Fruit fly (Drosophila melanogaster) whole organism, prepupa: Measurements from ENCODE around the gene Fntb.

Source experiments
- CG10631 ChIP-seq: fragments of 200-800 bp; sonication (Bioruptor generic); optimal IDR thresholded peaks from 2 replicates; lab custom pipeline; 2016; ENCODE audit warnings: missing biosample characterization, missing genetic modification characterization
- CG10669 ChIP-seq: fragments of 200-800 bp; sonication (Bioruptor generic); optimal IDR thresholded peaks from 3 replicates; lab custom pipeline; 2018; ENCODE audit warnings: missing biosample characterization, mild to moderate bottlenecking, missing genetic modification characterization, moderate library complexity
- CG11294 ChIP-seq: fragments of 200-800 bp; sonication (Bioruptor generic); IDR thresholded peaks from 2 replicates; pipeline ENCODE4 v1.3.6; 2022; ENCODE audit warnings: missing biosample characterization, missing genetic modification characterization
- CG11762 ChIP-seq: fragments of 200-800 bp; sonication (Bioruptor generic); optimal IDR thresholded peaks from 3 replicates; lab custom pipeline; 2016; ENCODE audit warnings: missing biosample characterization, missing genetic modification characterization; ENCODE audit not compliant: insufficient read depth
- CG11902 ChIP-seq: fragments of 200-800 bp; sonication (Bioruptor generic); optimal IDR thresholded peaks from 3 replicates; lab custom pipeline; 2016; ENCODE audit warnings: missing biosample characterization, missing genetic modification characterization
- CG15336 ChIP-seq: fragments of 200-800 bp; sonication (Bioruptor generic); IDR thresholded peaks from 2 replicates; pipeline ENCODE4 v1.3.6; 2022; ENCODE audit warnings: missing biosample characterization, missing genetic modification characterization
- CG1621 ChIP-seq: fragments of 200-800 bp; sonication (Bioruptor generic); optimal IDR thresholded peaks from 3 replicates; lab custom pipeline; 2018; ENCODE audit warnings: missing biosample characterization, mild to moderate bottlenecking, missing genetic modification characterization
- CG16779 ChIP-seq: fragments of 200-800 bp; sonication (Bioruptor generic); optimal IDR thresholded peaks from 3 replicates; lab custom pipeline; 2017; ENCODE audit warnings: missing biosample characterization, mild to moderate bottlenecking, missing genetic modification characterization
- CG3032 ChIP-seq: fragments of 200-800 bp; optimal IDR thresholded peaks from 2 replicates; lab custom pipeline; 2019; ENCODE audit warnings: missing biosample characterization, mild to moderate bottlenecking, missing genetic modification characterization, moderate library complexity
- CG31627 ChIP-seq: fragments of 200-800 bp; sonication (Bioruptor generic); optimal IDR thresholded peaks from 3 replicates; lab custom pipeline; 2016; ENCODE audit warnings: missing biosample characterization, missing genetic modification characterization
- CG32006 ChIP-seq: fragments of 200-800 bp; sonication (Bioruptor generic); optimal IDR thresholded peaks from 3 replicates; lab custom pipeline; 2017; ENCODE audit warnings: missing biosample characterization, mild to moderate bottlenecking, missing genetic modification characterization
- CG3919 ChIP-seq: fragments of 200-800 bp; sonication (Bioruptor generic); optimal IDR thresholded peaks from 3 replicates; lab custom pipeline; 2016; ENCODE audit warnings: missing biosample characterization, missing genetic modification characterization
- CG4318 ChIP-seq: fragments of 200-800 bp; sonication (Bioruptor generic); optimal IDR thresholded peaks from 3 replicates; lab custom pipeline; 2017; ENCODE audit warnings: missing biosample characterization, mild to moderate bottlenecking, missing genetic modification characterization
- CG6276 ChIP-seq: fragments of 200-800 bp; sonication (Bioruptor generic); optimal IDR thresholded peaks from 2 replicates; lab custom pipeline; 2017; ENCODE audit warnings: missing biosample characterization, mild to moderate bottlenecking, missing genetic modification characterization
- CG6792 ChIP-seq: fragments of 200-800 bp; sonication (Bioruptor generic); optimal IDR thresholded peaks from 3 replicates; lab custom pipeline; 2016; ENCODE audit warnings: missing biosample characterization, missing genetic modification characterization
- CG6808 ChIP-seq: fragments of 200-800 bp; sonication (Bioruptor generic); optimal IDR thresholded peaks from 3 replicates; lab custom pipeline; 2017; ENCODE audit warnings: missing biosample characterization, missing genetic modification characterization, mild to moderate bottlenecking, moderate library complexity, missing genetic modification reagents
- CG7368 ChIP-seq: fragments of 200-800 bp; sonication (Bioruptor generic); optimal IDR thresholded peaks from 3 replicates; lab custom pipeline; 2016; ENCODE audit warnings: missing biosample characterization, missing genetic modification characterization
- CG8119 ChIP-seq: fragments of 200-800 bp; sonication (Bioruptor generic); IDR thresholded peaks from 3 replicates; pipeline ENCODE4 v1.3.6; 2022; ENCODE audit warnings: missing biosample characterization, missing genetic modification characterization
- CG8319 ChIP-seq: fragments of 200-800 bp; sonication (Bioruptor generic); optimal IDR thresholded peaks from 3 replicates; lab custom pipeline; 2016; ENCODE audit warnings: missing biosample characterization, missing genetic modification characterization
- CG8632 ChIP-seq: fragments of 200-800 bp; sonication (Bioruptor generic); optimal IDR thresholded peaks from 3 replicates; lab custom pipeline; 2016; ENCODE audit warnings: missing biosample characterization, missing genetic modification characterization
- Eip93F ChIP-seq: fragments of 200-800 bp; sonication (Bioruptor generic); optimal IDR thresholded peaks from 2 replicates; lab custom pipeline; 2016; ENCODE audit warnings: missing biosample characterization, mild to moderate bottlenecking, missing genetic modification characterization
- Ets96B ChIP-seq: fragments of 200-800 bp; optimal IDR thresholded peaks from 2 replicates; lab custom pipeline; 2019; ENCODE audit warnings: missing biosample characterization, mild to moderate bottlenecking, missing genetic modification characterization, moderate library complexity
- Hr38 ChIP-seq: sonication (Bioruptor generic); optimal IDR thresholded peaks from 2 replicates; lab custom pipeline; 2016; ENCODE audit warnings: missing biosample characterization, missing genetic modification characterization
- Hr4 ChIP-seq: fragments of 200-800 bp; sonication (Bioruptor generic); optimal IDR thresholded peaks from 3 replicates; lab custom pipeline; 2016; ENCODE audit warnings: missing biosample characterization, missing genetic modification characterization
- Lpt ChIP-seq: fragments of 200-800 bp; sonication (Bioruptor generic); optimal IDR thresholded peaks from 3 replicates; lab custom pipeline; 2016; ENCODE audit warnings: missing biosample characterization, missing genetic modification characterization
- Met ChIP-seq: fragments of 200-800 bp; sonication (Bioruptor generic); optimal IDR thresholded peaks from 3 replicates; lab custom pipeline; 2016; ENCODE audit warnings: missing biosample characterization, missing genetic modification characterization
- Smox ChIP-seq: fragments of 200-800 bp; sonication (Bioruptor generic); optimal IDR thresholded peaks from 3 replicates; lab custom pipeline; 2016; ENCODE audit warnings: missing biosample characterization, missing genetic modification characterization
- Sox102F ChIP-seq: fragments of 200-800 bp; sonication (Bioruptor generic); optimal IDR thresholded peaks from 2 replicates; lab custom pipeline; 2016; ENCODE audit warnings: missing biosample characterization, mild to moderate bottlenecking, missing genetic modification characterization
- Sox14 ChIP-seq: fragments of 200-800 bp; sonication (Bioruptor generic); optimal IDR thresholded peaks from 3 replicates; lab custom pipeline; 2016; ENCODE audit warnings: missing biosample characterization, missing genetic modification characterization
- Sox15 ChIP-seq: fragments of 200-800 bp; sonication (Bioruptor generic); optimal IDR thresholded peaks from 3 replicates; lab custom pipeline; 2016; ENCODE audit warnings: missing biosample characterization, missing genetic modification characterization
- achi ChIP-seq: fragments of 200-800 bp; sonication (Bioruptor generic); optimal IDR thresholded peaks from 3 replicates; lab custom pipeline; 2016; ENCODE audit warnings: missing biosample characterization, missing genetic modification characterization
- acj6 ChIP-seq: fragments of 200-800 bp; sonication (Bioruptor generic); optimal IDR thresholded peaks from 3 replicates; lab custom pipeline; 2016; ENCODE audit warnings: missing biosample characterization, missing genetic modification characterization
- dac ChIP-seq: fragments of 200-800 bp; sonication (Bioruptor generic); optimal IDR thresholded peaks from 2 replicates; lab custom pipeline; 2017; ENCODE audit warnings: missing biosample characterization, mild to moderate bottlenecking, missing genetic modification characterization
- dsx ChIP-seq: fragments of 200-800 bp; optimal IDR thresholded peaks from 3 replicates; lab custom pipeline; 2019; ENCODE audit warnings: missing biosample characterization, mild to moderate bottlenecking, missing genetic modification characterization, moderate library complexity; ENCODE audit not compliant: poor library complexity, severe bottlenecking
- eg ChIP-seq: fragments of 200-800 bp; sonication (Bioruptor generic); IDR thresholded peaks from 3 replicates; pipeline ENCODE4 v1.3.6; 2022; ENCODE audit warnings: missing biosample characterization, missing genetic modification characterization
- esn ChIP-seq: fragments of 200-800 bp; sonication (Bioruptor generic); optimal IDR thresholded peaks from 2 replicates; lab custom pipeline; 2016; ENCODE audit warnings: missing biosample characterization, mild to moderate bottlenecking, missing genetic modification characterization, moderate library complexity
- fd59A ChIP-seq: fragments of 200-800 bp; sonication (Bioruptor generic); optimal IDR thresholded peaks from 2 replicates; lab custom pipeline; 2017; ENCODE audit warnings: missing biosample characterization, mild to moderate bottlenecking, missing genetic modification characterization, missing genetic modification reagents
- fd85E ChIP-seq: fragments of 200-800 bp; sonication (Bioruptor generic); optimal IDR thresholded peaks from 3 replicates; lab custom pipeline; 2016; ENCODE audit warnings: missing biosample characterization, missing genetic modification characterization
- fkh ChIP-seq: fragments of 200-800 bp; sonication (Bioruptor generic); optimal IDR thresholded peaks from 3 replicates; lab custom pipeline; 2017; ENCODE audit warnings: missing biosample characterization, mild to moderate bottlenecking, missing genetic modification characterization, moderate library complexity
- net ChIP-seq: fragments of 200-800 bp; sonication (Bioruptor generic); optimal IDR thresholded peaks from 3 replicates; lab custom pipeline; 2016; ENCODE audit warnings: missing biosample characterization, missing genetic modification characterization
- pdm3 ChIP-seq: fragments of 200-800 bp; sonication (Bioruptor generic); optimal IDR thresholded peaks from 3 replicates; lab custom pipeline; 2016; ENCODE audit warnings: missing biosample characterization, missing genetic modification characterization
- salr ChIP-seq, 2 experiments: fragments of 200-800 bp; sonication (Bioruptor generic); optimal IDR thresholded peaks; 3 replicates each; lab custom pipeline; 2016 to 2018; ENCODE audit warnings: missing biosample characterization in 2 of 2, missing genetic modification characterization in 2 of 2, mild to moderate bottlenecking in 1 of 2
- spab ChIP-seq: fragments of 200-800 bp; sonication (Bioruptor generic); optimal IDR thresholded peaks from 2 replicates; lab custom pipeline; 2017; ENCODE audit warnings: missing biosample characterization, mild to moderate bottlenecking, missing genetic modification characterization, missing genetic modification reagents
- topi ChIP-seq: fragments of 200-800 bp; sonication (Bioruptor generic); optimal IDR thresholded peaks from 3 replicates; lab custom pipeline; 2016; ENCODE audit warnings: missing biosample characterization, missing genetic modification characterization

The Fntb gene

DNA sequence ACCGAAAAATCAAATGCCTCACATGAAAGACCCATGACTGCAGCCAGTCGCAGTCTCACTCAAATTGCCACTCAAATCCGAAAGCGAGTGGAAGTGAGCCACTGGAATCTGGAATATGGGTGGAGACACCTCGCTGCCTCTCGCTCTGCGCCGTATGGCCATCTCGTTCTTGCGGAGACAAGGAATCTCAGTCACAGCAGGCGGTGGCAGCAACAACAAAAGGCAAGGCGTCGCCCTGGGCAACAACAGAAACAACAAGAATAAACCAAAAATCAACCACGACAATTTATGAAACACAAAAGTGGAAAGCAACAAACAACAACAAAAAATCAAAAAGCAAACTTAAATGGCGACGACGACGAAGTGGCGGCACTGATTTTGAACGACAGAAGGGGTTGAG lies 9.5 kb upstream of the Fntb start (continued):
- no peak for TF ChIP-seq fd85E (GFP tag; lab: Kevin White, UChicago)
- TF ChIP-seq Sox15 (GFP tag; lab: Kevin White, UChicago), result no peak
- TF ChIP-seq CG6808 (GFP tag; lab: Kevin White, UChicago), result peak; percentile 39
- no peak for TF ChIP-seq topi (GFP tag; lab: Kevin White, UChicago)
- peak; percentile 6 for TF ChIP-seq achi (GFP tag; lab: Kevin White, UChicago)
- TF ChIP-seq acj6 (GFP tag; lab: Kevin White, UChicago), result no peak
- TF ChIP-seq CG1621 (tag; lab: Kevin White, UChicago), result peak; percentile 19
- TF ChIP-seq CG11294 (GFP tag; lab: Robert Waterston, UW), result no peak
- no peak for TF ChIP-seq dsx

DNA sequence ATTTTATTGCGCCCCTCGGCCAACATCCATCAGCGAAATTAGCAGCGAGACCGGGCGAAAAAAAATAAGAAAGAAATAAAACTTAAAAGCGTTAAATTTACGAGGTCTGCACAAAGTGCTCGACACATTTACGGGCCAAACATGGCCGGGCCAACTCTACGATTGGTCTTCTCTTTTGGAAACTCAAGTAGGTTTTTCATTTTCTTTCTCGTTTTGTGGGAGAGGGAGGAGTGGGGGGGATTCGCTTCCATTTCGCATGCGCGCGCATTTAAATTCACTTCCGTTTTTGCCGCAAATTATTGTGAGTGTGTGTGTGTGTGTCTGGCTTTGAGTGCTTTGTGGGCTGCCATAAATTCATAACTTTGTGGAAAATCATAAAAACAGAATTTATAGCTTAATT lies 5.3 kb upstream of the Fntb start:
- TF ChIP-seq dsx (no peak), CG16779 (tag; lab: Kevin White, UChicago) (no peak), Hr38 (GFP tag; lab: Kevin White, UChicago) (no peak), pdm3 (GFP tag; lab: Kevin White, UChicago) (no peak), salr (GFP tag; optimal IDR thresholded peaks at IDR 0.05; lab: Kevin White, UChicago) (no peak), fd85E (GFP tag; lab: Kevin White, UChicago) (no peak), CG10631 (GFP tag; lab: Kevin White, UChicago) (no peak), CG3032 (tag; lab: Kevin White, UChicago) (no peak), Met (GFP tag; lab: Kevin White, UChicago) (no peak), Lpt (no peak), fkh (GFP tag; lab: Kevin White, UChicago) (no peak), CG11762 (GFP tag; lab: Kevin White, UChicago) (no peak), spab (GFP tag; lab: Kevin White, UChicago) (no peak), net (GFP tag; lab: Kevin White, UChicago) (no peak), Sox102F (GFP tag; lab: Kevin White, UChicago) (no peak)

DNA sequence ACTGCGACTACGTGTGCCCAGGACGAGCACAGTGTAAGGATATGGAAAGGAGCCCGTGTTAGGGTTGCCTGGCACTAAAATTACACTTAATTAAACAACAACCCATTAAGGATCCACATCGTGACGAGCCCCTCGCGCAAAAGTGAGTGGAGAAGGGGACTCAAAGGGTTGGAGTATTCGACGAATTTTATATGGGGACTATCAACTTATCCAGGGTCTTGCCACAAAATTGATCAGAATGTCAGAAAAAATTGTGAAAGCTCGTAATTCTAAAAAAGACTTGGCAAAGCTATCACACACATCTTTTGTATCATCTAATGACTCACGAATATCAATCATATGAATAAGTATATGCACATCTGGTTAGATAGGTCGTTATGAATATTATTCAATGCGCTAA lies 2.4 kb upstream of the Fntb start, which contains the start of gene CG31279:
Gene CG31279 (plus strand): TSS at position 301 of the 400 bp plus-strand sequence.
- no peak for TF ChIP-seq Ets96B (tag; lab: Kevin White, UChicago)
- no peak for TF ChIP-seq CG15336 (GFP tag; lab: Robert Waterston, UW)

DNA sequence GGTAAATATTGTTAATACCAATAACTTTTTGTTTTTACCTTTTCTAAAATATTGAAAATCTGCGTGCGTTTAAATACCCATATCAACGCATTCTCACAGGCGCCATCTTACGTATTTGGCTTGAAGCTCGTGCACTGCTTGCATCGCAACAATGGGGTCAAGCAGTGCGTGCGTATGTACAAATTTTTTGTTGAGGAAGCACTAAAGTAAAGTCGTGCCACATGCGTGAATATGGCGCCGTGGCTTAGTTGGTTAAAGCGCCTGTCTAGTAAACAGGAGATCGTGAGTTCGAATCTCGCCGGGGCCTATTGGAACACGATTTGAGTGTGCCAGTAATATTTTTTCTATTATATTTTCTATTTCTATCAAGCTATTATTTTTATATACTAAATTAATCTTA lies 1.1 kb upstream of the Fntb start:
- TF ChIP-seq CG4318 (GFP tag; lab: Kevin White, UChicago) (no peak), CG1621 (tag; lab: Kevin White, UChicago) (no peak), fd85E (GFP tag; lab: Kevin White, UChicago) (no peak), CG10669 (GFP tag; lab: Kevin White, UChicago) (no peak), CG6808 (GFP tag; lab: Kevin White, UChicago) (no peak), CG31627 (GFP tag; lab: Kevin White, UChicago) (peak; percentile 42), CG11902 (GFP tag; lab: Kevin White, UChicago) (no peak), CG32006 (GFP tag; lab: Kevin White, UChicago) (no peak), CG8319 (GFP tag; lab: Kevin White, UChicago) (no peak), Smox (GFP tag; lab: Kevin White, UChicago) (no peak), fkh (GFP tag; lab: Kevin White, UChicago) (no peak), spab (GFP tag; lab: Kevin White, UChicago) (no peak), dac (GFP tag; lab: Kevin White, UChicago) (no peak), esn (no peak), Sox102F (GFP tag; lab: Kevin White, UChicago) (no peak), CG8119 (no peak; the same call in 2 of the 3 replicates), Sox14 (GFP tag; lab: Kevin White, UChicago) (peak; percentile 17), Hr4 (no peak), CG3919 (peak; percentile 37), pdm3 (GFP tag; lab: Kevin White, UChicago) (no peak), CG8632 (GFP tag; lab: Kevin White, UChicago) (no peak), eg (GFP tag; lab: Robert Waterston, UW) (no peak; the same call in 2 of the 3 replicates), topi (GFP tag; lab: Kevin White, UChicago) (peak; percentile 29), achi (GFP tag; lab: Kevin White, UChicago) (no peak), Eip93F (GFP tag; lab: Kevin White, UChicago) (no peak), CG7368 (no peak), CG6276 (GFP tag; lab: Kevin White, UChicago) (no peak), CG10631 (GFP tag; lab: Kevin White, UChicago) (no peak), CG6792 (GFP tag; lab: Kevin White, UChicago) (peak; percentile 7), Ets96B (tag; lab: Kevin White, UChicago) (no peak), fd59A (GFP tag; lab: Kevin White, UChicago) (no peak), salr (GFP tag; optimal IDR thresholded peaks at IDR 0.05; lab: Kevin White, UChicago) (no peak), Lpt (no peak)
